Fruit fly (Drosophila melanogaster) whole organism: ENCODE measurements around the gene Mtp.

Experiments used
- CG8478 ChIP-seq: fragments of >200 bp; optimal IDR thresholded peaks from 2 replicates; lab custom pipeline; 2018; ENCODE audit warnings: inconsistent platforms
- Dll ChIP-seq: fragments of >200 bp; optimal IDR thresholded peaks from 2 replicates; lab custom pipeline; 2017
- EcR ChIP-seq, 2 experiments: fragments of >200 bp; optimal IDR thresholded peaks; 2 replicates each; lab custom pipeline; 2017; ENCODE audit warnings: missing biosample characterization in 2 of 2, missing genetic modification characterization in 2 of 2, missing genetic modification reagents in 2 of 2
- pan ChIP-seq: fragments of >200 bp; optimal IDR thresholded peaks from 2 replicates; lab custom pipeline; 2017
- psq ChIP-seq: fragments of >200 bp; optimal IDR thresholded peaks from 2 replicates; lab custom pipeline; 2017
- usp ChIP-seq: fragments of >200 bp; optimal IDR thresholded peaks from 2 replicates; lab custom pipeline; 2017; ENCODE audit warnings: missing biosample characterization, missing genetic modification characterization, mixed read lengths

Gene Mtp

dm6 chr2L:20912789-20913300 is 9.8 kb downstream of the Mtp start:
- TF ChIP-seq psq (lab: Kevin White, UChicago) (no peak), Dll (lab: Kevin White, UChicago) (no peak), CG8478 (no peak), usp (no peak), pan (lab: Kevin White, UChicago) (no peak), EcR (GFP tag; optimal IDR thresholded peaks at IDR 0.05; lab: Kevin White, UChicago) (no peak)

dm6 chr2L:20911374-20911773 is 11.3 kb downstream of the Mtp start:
- TF ChIP-seq pan (lab: Kevin White, UChicago): no peak

dm6 chr2L:20909301-20909700 is 13.4 kb downstream of the Mtp start:
- no peak for TF ChIP-seq pan (lab: Kevin White, UChicago)
- no peak for TF ChIP-seq psq (lab: Kevin White, UChicago)
- TF ChIP-seq Dll (lab: Kevin White, UChicago): no peak
- TF ChIP-seq CG8478: no peak
- TF ChIP-seq EcR (GFP tag; optimal IDR thresholded peaks at IDR 0.05; lab: Kevin White, UChicago): no peak
- TF ChIP-seq usp: no peak

dm6 chr2L:20907995-20908654 is 14.6 kb downstream of the Mtp start:
- TF ChIP-seq usp: no peak
- TF ChIP-seq CG8478: no peak
- TF ChIP-seq Dll (lab: Kevin White, UChicago): no peak
- no peak for TF ChIP-seq EcR (GFP tag; optimal IDR thresholded peaks at IDR 0.05; lab: Kevin White, UChicago)
- no peak for TF ChIP-seq pan (lab: Kevin White, UChicago)
- TF ChIP-seq psq (lab: Kevin White, UChicago): no peak

- TF ChIP-seq usp: no peak
- no peak for TF ChIP-seq pan (lab: Kevin White, UChicago)
These were observed 17.7 kb downstream of the Mtp start for dm6 chr2L:20905025-20905424.

DNA sequence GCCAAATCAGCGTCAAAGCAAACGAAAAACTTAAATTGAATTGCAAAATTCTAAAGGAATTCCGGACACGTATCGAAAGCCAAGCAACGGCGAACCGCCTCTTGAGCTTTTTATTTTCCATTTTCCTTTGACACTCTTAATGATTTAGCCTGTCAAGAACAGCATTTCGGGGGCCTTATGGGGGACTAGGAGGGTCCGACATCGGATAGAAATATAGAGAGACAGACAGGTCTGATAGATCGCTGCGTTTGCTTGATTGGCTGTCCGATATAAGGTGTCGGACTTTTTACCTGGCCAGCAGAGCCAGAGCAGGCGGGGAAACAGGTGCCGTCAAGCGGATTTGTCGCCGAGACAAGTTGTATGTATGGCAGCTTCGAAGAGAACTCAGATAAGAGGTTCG is 18.3 kb downstream of the Mtp start:
- TF ChIP-seq Dll (lab: Kevin White, UChicago) (no peak), pan (lab: Kevin White, UChicago) (no peak), EcR (GFP tag; optimal IDR thresholded peaks at IDR 0.05; lab: Kevin White, UChicago) (no peak), psq (lab: Kevin White, UChicago) (no peak), CG8478 (no peak), usp (no peak)

DNA sequence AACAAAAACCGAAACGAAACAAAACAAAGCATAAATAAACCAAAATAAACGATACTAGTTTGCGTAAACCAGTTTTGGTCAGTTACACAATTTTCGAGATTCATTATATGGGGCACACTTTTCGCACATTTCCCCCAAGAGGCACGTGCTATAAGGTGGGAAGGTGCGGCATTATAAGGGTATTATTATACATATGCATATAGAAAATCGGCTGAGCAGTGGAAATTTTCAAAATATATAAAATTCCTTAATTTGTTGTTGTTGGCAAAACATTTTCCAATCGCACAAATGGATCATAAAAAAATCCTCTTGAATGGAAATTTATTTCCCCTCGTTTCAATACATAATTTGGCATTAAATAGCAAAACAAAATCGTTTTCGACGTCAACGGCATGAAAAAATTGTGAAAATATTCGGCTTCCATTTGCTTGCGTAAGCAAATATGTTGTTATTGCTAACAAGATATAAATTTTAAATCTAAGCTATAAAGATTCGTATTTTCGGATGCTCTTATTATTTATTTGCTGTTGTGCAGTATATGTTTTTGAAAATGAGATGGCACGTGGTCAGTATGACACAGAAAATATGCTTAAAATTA is 24.1 kb downstream of the Mtp start:
- no peak for TF ChIP-seq psq (lab: Kevin White, UChicago)
- TF ChIP-seq usp: no peak
- no peak for TF ChIP-seq EcR (GFP tag; optimal IDR thresholded peaks at IDR 0.05; lab: Kevin White, UChicago)

dm6 chr2L:20896681-20897341 is 25.9 kb downstream of the Mtp start:
- TF ChIP-seq pan (lab: Kevin White, UChicago) (no peak), Dll (lab: Kevin White, UChicago) (no peak), psq (lab: Kevin White, UChicago) (no peak), EcR (GFP tag; optimal IDR thresholded peaks at IDR 0.05; lab: Kevin White, UChicago) (no peak), CG8478 (no peak), usp (no peak)

DNA sequence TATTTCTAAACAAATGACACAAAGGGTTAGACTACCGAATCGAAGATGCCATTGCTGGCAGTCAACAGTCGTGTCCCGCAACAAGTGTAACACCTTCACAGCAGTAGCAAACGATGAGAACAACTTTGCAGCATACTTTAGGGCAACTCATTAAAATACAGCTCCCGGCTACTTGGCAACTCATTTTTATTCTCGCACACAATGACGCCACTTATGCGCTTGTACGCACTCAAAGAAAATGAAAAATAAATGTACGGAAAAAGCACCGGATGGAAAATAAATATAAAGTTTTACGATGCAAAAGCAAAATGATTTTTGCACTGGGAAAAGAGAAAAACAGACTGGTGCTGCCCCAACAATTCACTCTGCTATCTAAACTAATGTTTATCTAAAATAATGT is 31.5 kb downstream of the Mtp start:
- TF ChIP-seq usp: no peak
- no peak for TF ChIP-seq CG8478
- no peak for TF ChIP-seq pan (lab: Kevin White, UChicago)
- TF ChIP-seq psq (lab: Kevin White, UChicago): no peak
- no peak for TF ChIP-seq EcR (GFP tag; optimal IDR thresholded peaks at IDR 0.05; lab: Kevin White, UChicago)
- TF ChIP-seq Dll (lab: Kevin White, UChicago): no peak

dm6 chr2L:20889857-20890606 is 32.6 kb downstream of the Mtp start:
- TF ChIP-seq pan (lab: Kevin White, UChicago) (no peak), psq (lab: Kevin White, UChicago) (no peak), EcR (GFP tag; optimal IDR thresholded peaks at IDR 0.05; lab: Kevin White, UChicago) (no peak), CG8478 (no peak), Dll (lab: Kevin White, UChicago) (no peak), usp (no peak)

dm6 chr2L:20887273-20887672 is 35.4 kb downstream of the Mtp start:
- TF ChIP-seq Dll (lab: Kevin White, UChicago) (no peak), psq (lab: Kevin White, UChicago) (no peak), EcR (GFP tag; optimal IDR thresholded peaks at IDR 0.05; lab: Kevin White, UChicago) (no peak), usp (no peak), CG8478 (no peak), pan (lab: Kevin White, UChicago) (no peak)
